Worm (Caenorhabditis elegans): ENCODE results near the gene tin-9.2.

The tin-9.2 gene

ce11 chrIV:13104900-13105299, 6.1 kb downstream of the tin-9.2 start, which contains the start of gene rde-11:
TSS of gene rde-11 (plus strand) at chrIV:13105200.
- TF ChIP-seq nhr-12 (tag; optimal IDR thresholded peaks at IDR 0.05): no peak
- no peak for TF ChIP-seq nhr-6 (tag; optimal IDR thresholded peaks at IDR 0.05)
- TF ChIP-seq ceh-82 (tag; optimal IDR thresholded peaks at IDR 0.05): no peak
- TF ChIP-seq sma-9 (GFP tag; optimal IDR thresholded peaks at IDR 0.05): no peak
- no peak for TF ChIP-seq sma-9 (tag; optimal IDR thresholded peaks at IDR 0.05)
- no peak for TF ChIP-seq peb-1 (tag; optimal IDR thresholded peaks at IDR 0.05)
- no peak for TF ChIP-seq nhr-10 (tag; optimal IDR thresholded peaks at IDR 0.05)
- no peak for TF ChIP-seq zag-1 (tag; optimal IDR thresholded peaks at IDR 0.05)
- TF ChIP-seq blmp-1 (tag; optimal IDR thresholded peaks at IDR 0.05; ENCODE audit: insufficient read depth): no peak
- no peak for TF ChIP-seq aly-2 (tag; optimal IDR thresholded peaks at IDR 0.05)
- TF ChIP-seq F13H6.1 (tag; optimal IDR thresholded peaks at IDR 0.05): no peak
- TF ChIP-seq elt-3 (tag; optimal IDR thresholded peaks at IDR 0.05): no peak
- TF ChIP-seq skn-1 (tag; optimal IDR thresholded peaks at IDR 0.05): no peak
- TF ChIP-seq mdl-1 (tag; optimal IDR thresholded peaks at IDR 0.05): no peak
- no peak for TF ChIP-seq lin-13 (GFP tag; optimal IDR thresholded peaks at IDR 0.05)
- TF ChIP-seq sma-3 (GFP tag; optimal IDR thresholded peaks at IDR 0.05): no peak
- no peak for TF ChIP-seq ceh-16 (tag; optimal IDR thresholded peaks at IDR 0.05)

DNA sequence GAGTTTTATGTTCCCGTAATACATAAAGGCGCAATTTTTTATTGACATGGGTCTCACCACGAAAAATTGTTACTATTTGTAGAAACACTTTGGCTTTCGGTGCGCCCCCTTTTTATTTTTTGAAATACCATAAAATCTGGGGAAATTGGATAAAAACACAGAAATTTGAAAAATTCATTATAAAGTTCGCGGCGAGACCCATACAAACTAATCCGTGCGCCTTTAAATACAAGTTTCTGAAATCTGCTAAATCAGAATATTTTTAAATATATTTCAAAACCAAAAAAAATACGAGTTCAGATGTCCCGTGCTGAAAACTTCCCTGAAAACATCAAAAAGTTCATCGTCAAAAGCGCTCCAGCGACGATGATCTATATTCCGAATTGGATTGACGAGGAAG, 8.6 kb downstream of the tin-9.2 start, which contains the start of gene B0564.2:
TSS of gene B0564.2 (plus strand) at position 301 of the 400 bp plus-strand sequence.
- TF ChIP-seq lin-39 (tag; optimal IDR thresholded peaks at IDR 0.05) (no peak), nhr-25 (tag; optimal IDR thresholded peaks at IDR 0.05) (no peak)

ce11 chrIV:13108430-13108829, 9.6 kb downstream of the tin-9.2 start:
- TF ChIP-seq snpc-4 (tag; optimal IDR thresholded peaks at IDR 0.05) (no peak), Y55F3AM.14 (GFP tag; optimal IDR thresholded peaks at IDR 0.05) (no peak), nhr-11 (tag; optimal IDR thresholded peaks at IDR 0.05) (no peak), peb-1 (tag; optimal IDR thresholded peaks at IDR 0.05) (no peak), mdl-1 (tag; optimal IDR thresholded peaks at IDR 0.05) (no peak), sma-3 (GFP tag; optimal IDR thresholded peaks at IDR 0.05) (no peak), unc-62 (GFP tag; optimal IDR thresholded peaks at IDR 0.05) (no peak), R02D3.7 (tag; optimal IDR thresholded peaks at IDR 0.05) (no peak), ama-1 (optimal IDR thresholded peaks at IDR 0.05) (no peak), elt-1 (tag; optimal IDR thresholded peaks at IDR 0.05) (no peak)

DNA sequence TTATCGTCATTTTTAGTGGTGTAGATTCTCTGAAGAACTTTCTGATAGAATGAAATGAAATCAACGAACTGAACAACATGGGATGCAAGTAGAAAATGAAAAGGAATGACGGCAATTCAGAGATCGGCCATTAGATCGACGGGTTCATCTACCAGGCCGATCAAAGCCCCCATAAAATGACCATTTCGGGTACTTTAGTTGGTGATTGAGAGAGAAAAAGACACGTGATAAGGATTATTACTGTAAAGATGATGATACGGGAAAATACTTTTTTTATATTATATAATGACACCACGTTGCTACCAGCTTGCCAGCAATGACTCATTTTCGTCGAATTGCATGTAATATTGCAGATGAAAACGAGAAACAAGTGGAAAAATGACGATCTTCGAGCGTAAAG, 11.0 kb downstream of the tin-9.2 start, which contains the start of gene best-1:
TSS of gene best-1 (minus strand) at position 29 of the 400 bp plus-strand sequence.
- peak; percentile 5 for TF ChIP-seq nhr-129 (tag; optimal IDR thresholded peaks at IDR 0.05)
- TF ChIP-seq crh-2 (tag; optimal IDR thresholded peaks at IDR 0.05): peak; percentile 26
- TF ChIP-seq blmp-1 (tag; optimal IDR thresholded peaks at IDR 0.05; ENCODE audit: insufficient read depth): peak; percentile 26
- peak; percentile 56 for TF ChIP-seq sma-3 (GFP tag; optimal IDR thresholded peaks at IDR 0.05)
- no peak for TF ChIP-seq zag-1 (tag; optimal IDR thresholded peaks at IDR 0.05)
- TF ChIP-seq R02D3.7 (tag; optimal IDR thresholded peaks at IDR 0.05): no peak
- TF ChIP-seq nhr-21 (tag; optimal IDR thresholded peaks at IDR 0.05): peak; percentile 74
- TF ChIP-seq sem-4 (tag; optimal IDR thresholded peaks at IDR 0.05): no peak
- TF ChIP-seq sma-9 (GFP tag; optimal IDR thresholded peaks at IDR 0.05): peak; percentile 82
- TF ChIP-seq sma-9 (tag; optimal IDR thresholded peaks at IDR 0.05): no peak

DNA sequence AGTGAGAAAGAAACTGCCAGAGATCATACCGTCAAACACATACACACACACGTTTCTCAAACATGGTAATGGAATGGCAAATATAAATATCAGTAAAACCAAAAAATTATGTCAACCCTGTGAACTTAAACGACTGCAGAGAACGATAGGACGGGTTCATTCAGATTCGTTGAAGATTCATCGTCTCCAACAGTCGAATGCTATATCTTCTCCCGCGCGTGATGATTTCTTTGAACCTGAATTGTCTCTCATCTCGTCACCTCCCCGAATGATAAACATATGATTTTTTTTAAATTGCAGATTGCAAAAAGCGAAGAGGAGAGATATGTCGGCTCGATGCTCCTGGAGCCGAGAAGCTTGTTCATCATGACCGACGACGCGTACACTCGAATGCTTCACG, 12.1 kb downstream of the tin-9.2 start:
- TF ChIP-seq lin-13 (GFP tag; optimal IDR thresholded peaks at IDR 0.05) (no peak), lin-39 (tag; optimal IDR thresholded peaks at IDR 0.05) (no peak), nhr-21 (tag; optimal IDR thresholded peaks at IDR 0.05) (peak; percentile 57), sma-3 (GFP tag; optimal IDR thresholded peaks at IDR 0.05) (no peak), nhr-129 (tag; optimal IDR thresholded peaks at IDR 0.05) (peak; percentile 55), fos-1 (tag; optimal IDR thresholded peaks at IDR 0.05) (peak; percentile 11), nhr-25 (tag; optimal IDR thresholded peaks at IDR 0.05) (peak; percentile 11)

ce11 chrIV:13112982-13113381, 14.2 kb downstream of the tin-9.2 start, which contains the start of gene best-2:
TSS of gene best-2 (minus strand) at chrIV:13113082.
- TF ChIP-seq ztf-11 (tag; optimal IDR thresholded peaks at IDR 0.05): no peak
- no peak for TF ChIP-seq ama-1 (optimal IDR thresholded peaks at IDR 0.05)
- TF ChIP-seq blmp-1 (tag; optimal IDR thresholded peaks at IDR 0.05; ENCODE audit: insufficient read depth): no peak
- TF ChIP-seq crh-2 (tag; optimal IDR thresholded peaks at IDR 0.05): no peak
- TF ChIP-seq nhr-21 (tag; optimal IDR thresholded peaks at IDR 0.05): no peak
- no peak for TF ChIP-seq mab-5 (tag; optimal IDR thresholded peaks at IDR 0.05)
- TF ChIP-seq zag-1 (tag; optimal IDR thresholded peaks at IDR 0.05): no peak
- no peak for TF ChIP-seq nhr-237 (tag; optimal IDR thresholded peaks at IDR 0.05)
- no peak for TF ChIP-seq R02D3.7 (tag; optimal IDR thresholded peaks at IDR 0.05)
- TF ChIP-seq lin-11 (tag; optimal IDR thresholded peaks at IDR 0.05): no peak
- no peak for TF ChIP-seq Y55F3AM.14 (GFP tag; optimal IDR thresholded peaks at IDR 0.05)
